Worm (Caenorhabditis elegans): ENCODE data around the gene ule-4.
"Not testable (repeated sequence)": the region's sequence is repeated elsewhere in the genome, so short reads cannot be mapped to it uniquely, and the experiment has no call there.

DNA sequence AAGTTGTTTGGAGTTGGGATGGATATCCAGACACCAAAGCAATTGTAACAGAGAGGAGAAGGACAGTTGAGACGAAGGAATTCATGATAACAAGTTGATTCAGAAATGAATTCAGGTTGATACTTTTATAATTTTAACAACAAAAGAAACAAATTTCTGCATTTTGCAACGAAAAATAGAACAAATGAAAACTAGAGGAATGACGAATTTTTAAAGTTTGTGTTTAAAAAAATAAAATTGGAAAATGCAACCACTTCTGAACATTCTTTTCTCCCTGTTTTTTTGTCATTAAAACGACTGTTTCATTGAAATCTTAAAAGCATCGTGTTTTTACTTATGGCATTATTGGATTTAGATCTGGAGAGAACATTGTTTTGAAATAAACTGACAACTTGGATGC lies 15.1 kb upstream of the ule-4 start, which contains the start of gene Y45F10C.2:
- TF ChIP-seq aha-1 (tag); skn-1 (tag; optimal IDR thresholded peaks at IDR 0.05); ztf-7 (tag; optimal IDR thresholded peaks at IDR 0.05); fkh-10 (GFP tag; optimal IDR thresholded peaks at IDR 0.05); ceh-82 (tag; optimal IDR thresholded peaks at IDR 0.05); daf-19 (GFP tag; conservative IDR thresholded peaks at IDR 0.05); unc-62 (GFP tag; optimal IDR thresholded peaks at IDR 0.05 in 1 of 2); unc-62 (tag; optimal IDR thresholded peaks at IDR 0.05); T20F7.1 (GFP tag; optimal IDR thresholded peaks at IDR 0.05); zfp-2 (tag; optimal IDR thresholded peaks at IDR 0.05); lin-13 (GFP tag; optimal IDR thresholded peaks at IDR 0.05); egl-27 (tag; optimal IDR thresholded peaks at IDR 0.05); D1046.2 (GFP tag; IDR thresholded peaks at IDR 0.05): not testable (repeated sequence)

All from whole organism, L4 larva.